Fruit fly (Drosophila melanogaster) whole organism, embryonic: ENCODE data around the gene CG32302.

Experiments
- CG10462 ChIP-seq: fragments of 200-800 bp; sonication (Bioruptor generic); optimal IDR thresholded peaks from 2 replicates; lab custom pipeline; 2016; ENCODE audit warnings: missing biosample characterization, missing genetic modification characterization
- CG10654 ChIP-seq: fragments of 200-800 bp; sonication (Bioruptor generic); optimal IDR thresholded peaks from 2 replicates; lab custom pipeline; 2016; ENCODE audit warnings: missing biosample characterization, missing genetic modification characterization
- CG12071 ChIP-seq: fragments of 200-800 bp; sonication (Bioruptor generic); optimal IDR thresholded peaks from 3 replicates; lab custom pipeline; 2018; ENCODE audit warnings: missing biosample characterization, mild to moderate bottlenecking, missing genetic modification characterization
- CG12155 ChIP-seq: fragments of 200-800 bp; sonication (Bioruptor generic); optimal IDR thresholded peaks from 3 replicates; lab custom pipeline; 2016; ENCODE audit warnings: missing biosample characterization, missing genetic modification characterization
- CG12391 ChIP-seq: fragments of 200-800 bp; sonication (Bioruptor generic); optimal IDR thresholded peaks from 3 replicates; lab custom pipeline; 2018; ENCODE audit warnings: missing biosample characterization, mild to moderate bottlenecking, missing genetic modification characterization, moderate library complexity
- CG14667 ChIP-seq: fragments of 200-800 bp; sonication (Bioruptor generic); IDR thresholded peaks from 2 replicates; pipeline ENCODE4 v1.3.6; 2022; ENCODE audit warnings: missing biosample characterization, missing genetic modification characterization
- CG14860 ChIP-seq: fragments of 200-800 bp; sonication (Bioruptor generic); IDR thresholded peaks from 3 replicates; pipeline ENCODE4 v1.3.6; 2022; ENCODE audit warnings: missing biosample characterization, missing genetic modification characterization; ENCODE audit not compliant: partially characterized antibody
- CG14965 ChIP-seq: fragments of 200-800 bp; sonication (Bioruptor generic); optimal IDR thresholded peaks from 2 replicates; lab custom pipeline; 2016; ENCODE audit warnings: missing biosample characterization, missing genetic modification characterization, borderline replicate concordance
- CG1647 ChIP-seq: fragments of 200-800 bp; sonication (Bioruptor generic); optimal IDR thresholded peaks from 3 replicates; lab custom pipeline; 2016; ENCODE audit warnings: missing biosample characterization, missing genetic modification characterization
- CG16779 ChIP-seq: fragments of 200-800 bp; sonication (Bioruptor generic); IDR thresholded peaks from 2 replicates; pipeline ENCODE4 v1.3.6; 2022; ENCODE audit warnings: missing biosample characterization, missing genetic modification characterization
- CG16813 ChIP-seq: fragments of 200-800 bp; sonication (Bioruptor generic); IDR thresholded peaks from 3 replicates; pipeline ENCODE4 v1.3.6; 2022; ENCODE audit warnings: missing biosample characterization, missing genetic modification characterization; ENCODE audit not compliant: partially characterized antibody
- CG17568 ChIP-seq: fragments of 200-800 bp; sonication (Bioruptor generic); optimal IDR thresholded peaks from 2 replicates; lab custom pipeline; 2018; ENCODE audit warnings: missing biosample characterization, mild to moderate bottlenecking, missing genetic modification characterization, moderate library complexity
- CG18262 ChIP-seq: fragments of 200-800 bp; optimal IDR thresholded peaks from 3 replicates; lab custom pipeline; 2019; ENCODE audit warnings: missing biosample characterization, mild to moderate bottlenecking, missing genetic modification characterization, moderate library complexity
- CG32772 ChIP-seq: fragments of 200-800 bp; sonication (Bioruptor generic); IDR thresholded peaks from 2 replicates; pipeline ENCODE4 v1.3.6; 2022; ENCODE audit warnings: missing biosample characterization, missing genetic modification characterization
- CG33557 ChIP-seq: fragments of 200-800 bp; sonication (Bioruptor generic); optimal IDR thresholded peaks from 2 replicates; lab custom pipeline; 2019; ENCODE audit warnings: missing biosample characterization, mild to moderate bottlenecking, missing genetic modification characterization, moderate library complexity
- CG34376 ChIP-seq: fragments of 200-800 bp; sonication (Bioruptor generic); optimal IDR thresholded peaks from 2 replicates; lab custom pipeline; 2018; ENCODE audit warnings: missing biosample characterization, mild to moderate bottlenecking, missing genetic modification characterization
- CG3847 ChIP-seq: fragments of 200-800 bp; sonication (Bioruptor generic); IDR thresholded peaks from 2 replicates; pipeline ENCODE4 v1.3.6; 2022; ENCODE audit warnings: missing biosample characterization, missing genetic modification characterization
- CG4854 ChIP-seq: fragments of 200-800 bp; sonication (Bioruptor generic); optimal IDR thresholded peaks from 2 replicates; lab custom pipeline; 2016; ENCODE audit warnings: missing biosample characterization, missing genetic modification characterization, inconsistent platforms
- CG6654 ChIP-seq: fragments of 200-800 bp; sonication (Bioruptor generic); optimal IDR thresholded peaks from 2 replicates; lab custom pipeline; 2017; ENCODE audit warnings: missing biosample characterization, mild to moderate bottlenecking, missing genetic modification characterization
- CG8281 ChIP-seq: fragments of 200-800 bp; sonication (Bioruptor generic); optimal IDR thresholded peaks from 2 replicates; lab custom pipeline; 2018; ENCODE audit warnings: missing biosample characterization, mild to moderate bottlenecking, missing genetic modification characterization, moderate library complexity
- CG8944 ChIP-seq: fragments of 200-800 bp; sonication (Bioruptor generic); optimal IDR thresholded peaks from 3 replicates; lab custom pipeline; 2016; ENCODE audit warnings: missing biosample characterization, missing genetic modification characterization
- CG9437 ChIP-seq: fragments of 200-800 bp; sonication (Bioruptor generic); optimal IDR thresholded peaks from 2 replicates; lab custom pipeline; 2018; ENCODE audit warnings: missing biosample characterization, mild to moderate bottlenecking, missing genetic modification characterization
- CG9727 ChIP-seq: fragments of 200-800 bp; sonication (Bioruptor generic); optimal IDR thresholded peaks from 3 replicates; lab custom pipeline; 2017; ENCODE audit warnings: missing biosample characterization, mild to moderate bottlenecking, missing genetic modification characterization
- CTCF ChIP-seq: fragments of 200-800 bp; sonication (Bioruptor generic); optimal IDR thresholded peaks from 2 replicates; lab custom pipeline; 2017; ENCODE audit warnings: missing biosample characterization, mild to moderate bottlenecking, missing genetic modification characterization, moderate library complexity
- D19B ChIP-seq: fragments of 200-800 bp; sonication (Bioruptor generic); optimal IDR thresholded peaks from 2 replicates; lab custom pipeline; 2017; ENCODE audit warnings: missing biosample characterization, mild to moderate bottlenecking, missing genetic modification characterization
- Doc2 ChIP-seq: fragments of 200-800 bp; sonication (Bioruptor generic); IDR thresholded peaks from 2 replicates; pipeline ENCODE4 v1.3.6; 2022; ENCODE audit warnings: missing biosample characterization, missing genetic modification characterization
- ERR ChIP-seq: fragments of 200-800 bp; sonication (Bioruptor generic); optimal IDR thresholded peaks from 2 replicates; lab custom pipeline; 2016; ENCODE audit warnings: missing biosample characterization, missing genetic modification characterization
- Ets65A ChIP-seq: fragments of 200-800 bp; sonication (Bioruptor generic); peaks from one replicate; lab custom pipeline; 2016; ENCODE audit warnings: missing biosample characterization, missing genetic modification characterization
- GATAe ChIP-seq: fragments of 200-800 bp; sonication (Bioruptor generic); conservative IDR thresholded peaks from 2 replicates; pipeline ENCODE4 v1.3.6; 2022; ENCODE audit warnings: missing biosample characterization, missing genetic modification characterization
- MESR4 ChIP-seq: fragments of 200-800 bp; sonication (Bioruptor generic); optimal IDR thresholded peaks from 2 replicates; lab custom pipeline; 2018; ENCODE audit warnings: missing biosample characterization, mild to moderate bottlenecking, missing genetic modification characterization, moderate library complexity
- Mrtf ChIP-seq: fragments of 200-800 bp; sonication (Bioruptor generic); IDR thresholded peaks from 3 replicates; pipeline ENCODE4 v1.3.6; 2022; ENCODE audit warnings: missing biosample characterization, missing genetic modification characterization
- Optix ChIP-seq: fragments of 200-800 bp; sonication (Bioruptor generic); IDR thresholded peaks from 3 replicates; pipeline ENCODE4 v1.3.6; 2022; ENCODE audit warnings: missing biosample characterization, missing genetic modification characterization
- Scr ChIP-seq: fragments of 200-800 bp; sonication (Bioruptor generic); IDR thresholded peaks from 2 replicates; pipeline ENCODE4 v1.3.6; 2022; ENCODE audit warnings: missing biosample characterization, missing genetic modification characterization; ENCODE audit not compliant: partially characterized antibody
- Vsx1 ChIP-seq: fragments of 200-800 bp; sonication (Bioruptor generic); optimal IDR thresholded peaks from 2 replicates; lab custom pipeline; 2017; ENCODE audit warnings: missing biosample characterization, mild to moderate bottlenecking, missing genetic modification characterization, missing genetic modification reagents
- ash1 ChIP-seq: fragments of 200-800 bp; sonication (Bioruptor generic); optimal IDR thresholded peaks from 2 replicates; lab custom pipeline; 2018; ENCODE audit warnings: missing biosample characterization, mild to moderate bottlenecking, missing genetic modification characterization
- bab2 ChIP-seq: fragments of 200-800 bp; sonication (Bioruptor generic); optimal IDR thresholded peaks from 2 replicates; lab custom pipeline; 2016; ENCODE audit warnings: missing biosample characterization, missing genetic modification characterization
- chif ChIP-seq, 2 experiments: fragments of 200-800 bp; sonication (Bioruptor generic); optimal IDR thresholded peaks; 3 replicates each; lab custom pipeline; 2016; ENCODE audit warnings: missing biosample characterization in 2 of 2, missing genetic modification characterization in 2 of 2
- da ChIP-seq: fragments of 200-800 bp; sonication (Bioruptor generic); optimal IDR thresholded peaks from 2 replicates; lab custom pipeline; 2016; ENCODE audit warnings: missing biosample characterization, missing genetic modification characterization
- esg ChIP-seq: fragments of 200-800 bp; sonication (Bioruptor generic); conservative IDR thresholded peaks from 2 replicates; pipeline ENCODE4 v1.3.6; 2022; ENCODE audit warnings: missing biosample characterization, missing genetic modification characterization
- insv ChIP-seq, 2 experiments: fragments of 200-800 bp; sonication (Bioruptor generic); optimal IDR thresholded peaks; 3 replicates each; lab custom pipeline; 2016 to 2018; ENCODE audit warnings: missing biosample characterization in 2 of 2, missing genetic modification characterization in 2 of 2
- inv ChIP-seq: fragments of 200-800 bp; sonication (Bioruptor generic); IDR thresholded peaks from 2 replicates; pipeline ENCODE4 v1.3.6; 2022; ENCODE audit warnings: missing biosample characterization, missing genetic modification characterization; ENCODE audit not compliant: partially characterized antibody
- kah ChIP-seq: fragments of 200-800 bp; sonication (Bioruptor generic); optimal IDR thresholded peaks from 2 replicates; lab custom pipeline; 2018; ENCODE audit warnings: missing biosample characterization, mild to moderate bottlenecking, missing genetic modification characterization
- klu ChIP-seq: fragments of 200-800 bp; sonication (Bioruptor generic); IDR thresholded peaks from 2 replicates; pipeline ENCODE4 v1.3.6; 2022; ENCODE audit warnings: missing biosample characterization, missing genetic modification characterization
- luna ChIP-seq: fragments of 200-800 bp; sonication (Bioruptor generic); optimal IDR thresholded peaks from 2 replicates; lab custom pipeline; 2016; ENCODE audit warnings: missing biosample characterization, missing genetic modification characterization
- nmo ChIP-seq: fragments of 200-800 bp; sonication (Bioruptor generic); optimal IDR thresholded peaks from 2 replicates; lab custom pipeline; 2018; ENCODE audit warnings: missing biosample characterization, mild to moderate bottlenecking, missing genetic modification characterization, moderate library complexity
- psq ChIP-seq: fragments of 200-800 bp; sonication (Bioruptor generic); optimal IDR thresholded peaks from 2 replicates; lab custom pipeline; 2017; ENCODE audit warnings: missing biosample characterization, missing genetic modification characterization
- pum ChIP-seq: fragments of 200-800 bp; sonication (Bioruptor generic); optimal IDR thresholded peaks from 2 replicates; lab custom pipeline; 2016; ENCODE audit warnings: missing biosample characterization, missing genetic modification characterization
- rib ChIP-seq: fragments of 200-800 bp; sonication (Bioruptor generic); IDR thresholded peaks from 2 replicates; pipeline ENCODE4 v1.3.6; 2022; ENCODE audit warnings: missing biosample characterization, missing genetic modification characterization
- seq ChIP-seq: fragments of 200-800 bp; sonication (Bioruptor generic); IDR thresholded peaks from 2 replicates; pipeline ENCODE4 v1.3.6; 2022; ENCODE audit warnings: missing biosample characterization, missing genetic modification characterization
- tna ChIP-seq: fragments of 200-800 bp; sonication (Bioruptor generic); IDR thresholded peaks from 2 replicates; pipeline ENCODE4 v1.3.6; 2022; ENCODE audit warnings: missing biosample characterization, missing genetic modification characterization; ENCODE audit not compliant: partially characterized antibody
- zen ChIP-seq: fragments of 200-800 bp; sonication (Bioruptor generic); optimal IDR thresholded peaks from 3 replicates; lab custom pipeline; 2018; ENCODE audit warnings: missing biosample characterization, mild to moderate bottlenecking, missing genetic modification characterization, moderate library complexity

Gene CG32302

dm6 chr3L:2262515-2262944 lies 6.1 kb upstream of the CG32302 start, which contains the start of the genes oxt and CG13807 (continued):
- TF ChIP-seq CG17568 (GFP tag; lab: Kevin White, UChicago) (no peak), CG1647 (GFP tag; lab: Kevin White, UChicago) (peak; percentile 67), Ets65A (GFP tag; lab: Kevin White, UChicago) (no peak), luna (no peak), seq (GFP tag; lab: Robert Waterston, UW) (peak; percentile 84), CG4854 (GFP tag; lab: Kevin White, UChicago) (peak; percentile 53), insv (GFP tag; optimal IDR thresholded peaks at IDR 0.05; lab: Kevin White, UChicago) (peak in 1 of 2 experiments; percentile 44), GATAe (no peak; the same call in 1 of the 2 replicates), CG16813 (GFP tag; lab: Robert Waterston, UW) (no peak), inv (GFP tag; lab: Robert Waterston, UW) (0 out of 2 replicates have a peak, but pooled peaks have one; percentile 12), esg (GFP tag; lab: Robert Waterston, UW) (peak; percentile 84), Optix (GFP tag; lab: Robert Waterston, UW) (peak; percentile 75), kah (GFP tag; lab: Kevin White, UChicago) (peak; percentile 50), Doc2 (GFP tag; lab: Robert Waterston, UW) (peak; percentile 49; the same call in 1 of the 2 replicates), ash1 (GFP tag; lab: Kevin White, UChicago) (peak; percentile 9), CG12391 (tag; lab: Kevin White, UChicago) (peak; percentile 91), CG18262 (peak; percentile 86), CG8944 (no peak), da (GFP tag; lab: Kevin White, UChicago) (peak; percentile 30), CG14860 (GFP tag; lab: Robert Waterston, UW) (no peak), D19B (GFP tag; lab: Kevin White, UChicago) (peak; percentile 66), Vsx1 (GFP tag; lab: Kevin White, UChicago) (peak; percentile 94), CG10654 (GFP tag; lab: Kevin White, UChicago) (peak; percentile 66), bab2 (GFP tag; lab: Kevin White, UChicago) (peak; percentile 68), pum (GFP tag; lab: Kevin White, UChicago) (peak; percentile 73), klu (GFP tag; lab: Robert Waterston, UW) (peak; percentile 83), CG14965 (GFP tag; lab: Kevin White, UChicago) (no peak), CG12071 (GFP tag; lab: Kevin White, UChicago) (peak; percentile 70), tna (GFP tag; lab: Robert Waterston, UW) (no peak), CG8281 (tag; lab: Kevin White, UChicago) (peak; percentile 62), ERR (GFP tag; lab: Kevin White, UChicago) (no peak), CTCF (peak; percentile 23), CG6654 (GFP tag; lab: Kevin White, UChicago) (peak; percentile 60), CG14667 (GFP tag; lab: Robert Waterston, UW) (peak; percentile 81), CG33557 (GFP tag; lab: Kevin White, UChicago) (peak; percentile 80), rib (GFP tag; lab: Robert Waterston, UW) (peak; percentile 76; the same call in 1 of the 2 replicates), nmo (peak; percentile 95), CG3847 (peak; percentile 83), CG16779 (GFP tag; lab: Robert Waterston, UW) (peak; percentile 77), zen (tag; lab: Kevin White, UChicago) (peak; percentile 83), CG32772 (GFP tag; lab: Robert Waterston, UW) (peak; percentile 86), Scr (peak; percentile 42; the same call in 1 of the 2 replicates), MESR4 (GFP tag; lab: Kevin White, UChicago) (peak; percentile 67), CG9437 (peak; percentile 73), CG9727 (GFP tag; lab: Kevin White, UChicago) (peak; percentile 89), CG12155 (GFP tag; lab: Kevin White, UChicago) (peak; percentile 84), CG34376 (peak; percentile 65), CG10462 (GFP tag; lab: Kevin White, UChicago) (peak; percentile 72), chif (GFP tag; optimal IDR thresholded peaks at IDR 0.05; lab: Kevin White, UChicago) (peak; percentile 51 to 66), Mrtf (GFP tag; lab: Robert Waterston, UW) (peak; percentile 87), psq (peak; percentile 50)
